Fruit fly (Drosophila melanogaster) whole organism, embryonic: ENCODE measurements around the gene CG6656.

Experiments
- BEAF-32 ChIP-seq: fragments of 200-800 bp; sonication (Bioruptor generic); optimal IDR thresholded peaks from 3 replicates; lab custom pipeline; 2017; ENCODE audit warnings: missing biosample characterization, missing genetic modification characterization, mild to moderate bottlenecking, moderate library complexity, missing genetic modification reagents
- BtbVII ChIP-seq: fragments of 200-800 bp; sonication (Bioruptor generic); optimal IDR thresholded peaks from 3 replicates; lab custom pipeline; 2017; ENCODE audit warnings: missing biosample characterization, mild to moderate bottlenecking, missing genetic modification characterization
- CG12299 ChIP-seq: fragments of 200-800 bp; sonication (Bioruptor generic); optimal IDR thresholded peaks from 2 replicates; lab custom pipeline; 2018; ENCODE audit warnings: missing biosample characterization, mild to moderate bottlenecking, missing genetic modification characterization
- CG14050 ChIP-seq: fragments of 200-800 bp; sonication (Bioruptor generic); IDR thresholded peaks from 3 replicates; pipeline ENCODE4 v1.3.6; 2022; ENCODE audit warnings: missing biosample characterization, missing genetic modification characterization
- CG15479 ChIP-seq: fragments of 200-800 bp; sonication (Bioruptor generic); optimal IDR thresholded peaks from 3 replicates; lab custom pipeline; 2019; ENCODE audit warnings: missing biosample characterization, mild to moderate bottlenecking, missing genetic modification characterization, moderate library complexity
- CG17186 ChIP-seq: fragments of 200-800 bp; sonication (Bioruptor generic); optimal IDR thresholded peaks from 3 replicates; lab custom pipeline; 2017; ENCODE audit warnings: missing biosample characterization, missing genetic modification reagents, missing genetic modification characterization
- CG17802 ChIP-seq: fragments of 200-800 bp; sonication (Bioruptor generic); optimal IDR thresholded peaks from 2 replicates; lab custom pipeline; 2018; ENCODE audit warnings: missing biosample characterization, mild to moderate bottlenecking, missing genetic modification characterization, moderate library complexity
- CG18599 ChIP-seq: fragments of 200-800 bp; sonication (Bioruptor generic); optimal IDR thresholded peaks from 3 replicates; lab custom pipeline; 2017; ENCODE audit warnings: missing biosample characterization, missing genetic modification characterization, mild to moderate bottlenecking, moderate library complexity, missing genetic modification reagents
- CG32772 ChIP-seq: fragments of 200-800 bp; sonication (Bioruptor generic); IDR thresholded peaks from 2 replicates; pipeline ENCODE4 v1.3.6; 2022; ENCODE audit warnings: missing biosample characterization, missing genetic modification characterization
- CG4424 ChIP-seq: fragments of 200-800 bp; sonication (Bioruptor generic); optimal IDR thresholded peaks from 3 replicates; lab custom pipeline; 2016; ENCODE audit warnings: missing biosample characterization, missing genetic modification characterization
- CG5953 ChIP-seq: fragments of 200-800 bp; sonication (Bioruptor generic); IDR thresholded peaks from 2 replicates; pipeline ENCODE4 v1.3.6; 2022; ENCODE audit warnings: missing biosample characterization, missing genetic modification characterization
- CG6689 ChIP-seq: fragments of 200-800 bp; sonication (Bioruptor generic); IDR thresholded peaks from 2 replicates; pipeline ENCODE4 v1.3.6; 2022; ENCODE audit warnings: missing biosample characterization, missing genetic modification characterization
- CG7357 ChIP-seq: fragments of 200-800 bp; sonication (Bioruptor generic); IDR thresholded peaks from 3 replicates; pipeline ENCODE4 v1.3.6; 2022; ENCODE audit warnings: missing biosample characterization, missing genetic modification characterization
- CG7786 ChIP-seq: fragments of 200-800 bp; sonication (Bioruptor generic); optimal IDR thresholded peaks from 2 replicates; lab custom pipeline; 2016; ENCODE audit warnings: missing biosample characterization, missing genetic modification characterization
- CG8924 ChIP-seq: fragments of 200-800 bp; optimal IDR thresholded peaks from 3 replicates; lab custom pipeline; 2019; ENCODE audit warnings: missing biosample characterization, mild to moderate bottlenecking, missing genetic modification characterization, moderate library complexity
- CG9727 ChIP-seq: fragments of 200-800 bp; sonication (Bioruptor generic); optimal IDR thresholded peaks from 3 replicates; lab custom pipeline; 2017; ENCODE audit warnings: missing biosample characterization, mild to moderate bottlenecking, missing genetic modification characterization
- CG9876 ChIP-seq: fragments of 200-800 bp; sonication (Bioruptor generic); optimal IDR thresholded peaks from 2 replicates; lab custom pipeline; 2016; ENCODE audit warnings: missing biosample characterization, missing genetic modification characterization
- CkIIα-i1 ChIP-seq: fragments of 200-800 bp; sonication (Bioruptor generic); IDR thresholded peaks from 2 replicates; pipeline ENCODE4 v1.3.6; 2022; ENCODE audit warnings: missing biosample characterization, missing genetic modification characterization
- Hmx ChIP-seq: fragments of 200-800 bp; sonication (Bioruptor generic); optimal IDR thresholded peaks from 2 replicates; lab custom pipeline; 2016; ENCODE audit warnings: missing biosample characterization, missing genetic modification characterization
- Med ChIP-seq: fragments of 200-800 bp; sonication (Bioruptor generic); peaks from one replicate; lab custom pipeline; 2016; ENCODE audit warnings: missing biosample characterization, missing genetic modification characterization, mild to moderate bottlenecking, inconsistent platforms, moderate library complexity
- Mes4 ChIP-seq: fragments of 200-800 bp; sonication (Bioruptor generic); optimal IDR thresholded peaks from 2 replicates; lab custom pipeline; 2016; ENCODE audit warnings: missing biosample characterization, missing genetic modification characterization
- Mrtf ChIP-seq: fragments of 200-800 bp; sonication (Bioruptor generic); IDR thresholded peaks from 3 replicates; pipeline ENCODE4 v1.3.6; 2022; ENCODE audit warnings: missing biosample characterization, missing genetic modification characterization
- NFAT ChIP-seq: fragments of 200-800 bp; sonication (Bioruptor generic); IDR thresholded peaks from 2 replicates; pipeline ENCODE4 v1.3.6; 2022; ENCODE audit warnings: missing biosample characterization, missing genetic modification characterization
- Neu2 ChIP-seq: fragments of 200-800 bp; sonication (Bioruptor generic); optimal IDR thresholded peaks from 3 replicates; lab custom pipeline; 2016; ENCODE audit warnings: missing biosample characterization, missing genetic modification characterization, borderline replicate concordance
- Nf-YB ChIP-seq: fragments of 200-800 bp; sonication (Bioruptor generic); optimal IDR thresholded peaks from 3 replicates; lab custom pipeline; 2019; ENCODE audit warnings: missing biosample characterization, mild to moderate bottlenecking, missing genetic modification characterization, moderate library complexity
- Sox100B ChIP-seq: fragments of 200-800 bp; sonication (Bioruptor generic); optimal IDR thresholded peaks from 3 replicates; lab custom pipeline; 2018; ENCODE audit warnings: missing biosample characterization, mild to moderate bottlenecking, missing genetic modification characterization
- chm ChIP-seq: fragments of 200-800 bp; sonication (Bioruptor generic); IDR thresholded peaks from 2 replicates; pipeline ENCODE4 v1.3.6; 2022; ENCODE audit warnings: missing biosample characterization, missing genetic modification characterization
- exex ChIP-seq: fragments of 200-800 bp; sonication (Bioruptor generic); optimal IDR thresholded peaks from 4 replicates; lab custom pipeline; 2018; ENCODE audit warnings: missing biosample characterization, mild to moderate bottlenecking, missing genetic modification characterization, moderate library complexity
- gce ChIP-seq: fragments of 200-800 bp; sonication (Bioruptor generic); IDR thresholded peaks from 3 replicates; pipeline ENCODE4 v1.3.6; 2022; ENCODE audit warnings: missing biosample characterization, missing genetic modification characterization
- insv ChIP-seq, 2 experiments: fragments of 200-800 bp; sonication (Bioruptor generic); optimal IDR thresholded peaks; 3 replicates each; lab custom pipeline; 2016 to 2018; ENCODE audit warnings: missing biosample characterization in 2 of 2, missing genetic modification characterization in 2 of 2
- inv ChIP-seq: fragments of 200-800 bp; sonication (Bioruptor generic); IDR thresholded peaks from 2 replicates; pipeline ENCODE4 v1.3.6; 2022; ENCODE audit warnings: missing biosample characterization, missing genetic modification characterization; ENCODE audit not compliant: partially characterized antibody
- luna ChIP-seq: fragments of 200-800 bp; sonication (Bioruptor generic); optimal IDR thresholded peaks from 2 replicates; lab custom pipeline; 2016; ENCODE audit warnings: missing biosample characterization, missing genetic modification characterization
- mam ChIP-seq: fragments of 200-800 bp; sonication (Bioruptor generic); optimal IDR thresholded peaks from 3 replicates; lab custom pipeline; 2016; ENCODE audit warnings: missing biosample characterization, missing genetic modification characterization
- onecut ChIP-seq: fragments of 200-800 bp; sonication (Bioruptor generic); IDR thresholded peaks from 2 replicates; pipeline ENCODE4 v1.3.6; 2022; ENCODE audit warnings: missing biosample characterization, missing genetic modification characterization
- pb ChIP-seq: fragments of 200-800 bp; sonication (Bioruptor generic); optimal IDR thresholded peaks from 3 replicates; lab custom pipeline; 2016; ENCODE audit warnings: missing biosample characterization, missing genetic modification characterization
- pfk ChIP-seq: fragments of 200-800 bp; sonication (Bioruptor generic); optimal IDR thresholded peaks from 2 replicates; lab custom pipeline; 2018; ENCODE audit warnings: missing biosample characterization, mild to moderate bottlenecking, missing genetic modification characterization, moderate library complexity
- phol ChIP-seq: fragments of 200-800 bp; sonication (Bioruptor generic); optimal IDR thresholded peaks from 3 replicates; lab custom pipeline; 2018; ENCODE audit warnings: missing biosample characterization, mild to moderate bottlenecking, missing genetic modification characterization, moderate library complexity
- sim ChIP-seq: fragments of 200-800 bp; sonication (Bioruptor generic); IDR thresholded peaks from 2 replicates; pipeline ENCODE4 v1.3.6; 2022; ENCODE audit warnings: missing biosample characterization, missing genetic modification characterization
- unpg ChIP-seq: fragments of 200-800 bp; sonication (Bioruptor generic); optimal IDR thresholded peaks from 3 replicates; lab custom pipeline; 2018; ENCODE audit warnings: missing biosample characterization, mild to moderate bottlenecking, missing genetic modification characterization, moderate library complexity
- wek ChIP-seq: fragments of 200-800 bp; sonication (Bioruptor generic); optimal IDR thresholded peaks from 3 replicates; lab custom pipeline; 2018; ENCODE audit warnings: missing biosample characterization, mild to moderate bottlenecking, missing genetic modification characterization, moderate library complexity

The CG6656 gene

dm6 chr3R:21849988-21850460, 25.1 kb upstream of the CG6656 start (continued):
- TF ChIP-seq CG15479 (GFP tag; lab: Kevin White, UChicago): no peak
- peak; percentile 22 for TF ChIP-seq Sox100B
- TF ChIP-seq CG32772 (GFP tag; lab: Robert Waterston, UW): peak; percentile 54
- TF ChIP-seq chm (GFP tag; lab: Robert Waterston, UW): 0 out of 2 replicates have a peak, but pooled peaks have one; percentile 24
- 0 out of 3 replicates have a peak, but pooled peaks have one; percentile 13 for TF ChIP-seq CG7357 (GFP tag; lab: Robert Waterston, UW)
- no peak for TF ChIP-seq CkIIα-i1 (GFP tag; lab: Robert Waterston, UW)
- no peak for TF ChIP-seq BEAF-32 (GFP tag; lab: Kevin White, UChicago)
- no peak for TF ChIP-seq luna
- TF ChIP-seq Mrtf: 0 out of 3 replicates have a peak, but pooled peaks have one; percentile 40
- peak; percentile 43 for TF ChIP-seq phol (tag; lab: Kevin White, UChicago)
- TF ChIP-seq exex (tag; lab: Kevin White, UChicago): no peak
- no peak for TF ChIP-seq Hmx
- TF ChIP-seq CG4424 (GFP tag; lab: Kevin White, UChicago): peak; percentile 11
- TF ChIP-seq onecut: no peak
- TF ChIP-seq CG5953: no peak
- TF ChIP-seq pb (GFP tag; lab: Kevin White, UChicago): peak; percentile 61
- TF ChIP-seq CG9727 (GFP tag; lab: Kevin White, UChicago): peak; percentile 23
- TF ChIP-seq inv (GFP tag; lab: Robert Waterston, UW): no peak
- TF ChIP-seq CG7786: peak; percentile 23
- TF ChIP-seq pfk (GFP tag; lab: Kevin White, UChicago): no peak
- no peak for TF ChIP-seq CG17186 (GFP tag; lab: Kevin White, UChicago)
- TF ChIP-seq wek (GFP tag; lab: Kevin White, UChicago): no peak
- TF ChIP-seq Nf-YB (GFP tag; lab: Kevin White, UChicago): no peak
- TF ChIP-seq gce (GFP tag; lab: Robert Waterston, UW): no peak
- peak; percentile 28 for TF ChIP-seq BtbVII
- peak; percentile 20 for TF ChIP-seq mam (GFP tag; lab: Kevin White, UChicago)
- TF ChIP-seq CG18599 (GFP tag; lab: Kevin White, UChicago): peak; percentile 17
- no peak for TF ChIP-seq CG12299
- peak in 1 of 2 experiments; percentile 7 for TF ChIP-seq insv (GFP tag; optimal IDR thresholded peaks at IDR 0.05; lab: Kevin White, UChicago)
- TF ChIP-seq sim: no peak
- TF ChIP-seq Mes4 (GFP tag; lab: Kevin White, UChicago): peak; percentile 55
- peak; percentile 73 for TF ChIP-seq Med
- no peak for TF ChIP-seq CG9876
- peak; percentile 36; the same call in 1 of the 2 replicates for TF ChIP-seq CG6689
- TF ChIP-seq Neu2 (GFP tag; lab: Kevin White, UChicago): no peak
- TF ChIP-seq CG14050: no peak
- no peak for TF ChIP-seq NFAT (GFP tag; lab: Robert Waterston, UW)
- peak; percentile 34 for TF ChIP-seq unpg (GFP tag; lab: Kevin White, UChicago)
- TF ChIP-seq CG17802 (tag; lab: Kevin White, UChicago): no peak
- peak; percentile 14 for TF ChIP-seq CG8924
